Worm (Caenorhabditis elegans) whole organism, mixed stage, embryonic: Measurements from ENCODE around the gene H41C03.2.

Source experiments
- hlh-1 ChIP-seq: fragments of 150-350 bp; optimal IDR thresholded peaks from 2 replicates; lab custom pipeline; 2014; ENCODE audit warnings: missing biosample characterization, missing genetic modification reagents, missing genetic modification characterization
- mab-5 ChIP-seq: fragments of 150-350 bp; optimal IDR thresholded peaks from 2 replicates; lab custom pipeline; 2014; ENCODE audit warnings: missing biosample characterization, missing genetic modification characterization
- nhr-2 ChIP-seq: fragments of 150-350 bp; optimal IDR thresholded peaks from 2 replicates; lab custom pipeline; 2014; ENCODE audit warnings: missing biosample characterization, missing genetic modification characterization
- nhr-237 ChIP-seq: fragments of 150-350 bp; optimal IDR thresholded peaks from 2 replicates; lab custom pipeline; 2014; ENCODE audit warnings: missing biosample characterization, missing genetic modification characterization
- nhr-28 ChIP-seq: fragments of 150-350 bp; optimal IDR thresholded peaks from 2 replicates; lab custom pipeline; 2014; ENCODE audit warnings: missing biosample characterization, missing genetic modification characterization
- nhr-76 ChIP-seq: sonication (generic microtip); optimal IDR thresholded peaks from 2 replicates; lab custom pipeline; 2017; ENCODE audit warnings: missing biosample characterization, missing genetic modification characterization
- unc-39 ChIP-seq: fragments of 150-350 bp; optimal IDR thresholded peaks from 2 replicates; lab custom pipeline; 2014; ENCODE audit warnings: missing biosample characterization, missing genetic modification characterization

- no peak for TF ChIP-seq nhr-28 (tag; lab: Kevin White, UChicago)
- no peak for TF ChIP-seq nhr-2 (tag; lab: Kevin White, UChicago)
- no peak for TF ChIP-seq nhr-237 (tag; lab: Kevin White, UChicago)
- no peak for TF ChIP-seq mab-5 (tag; lab: Kevin White, UChicago)
- no peak for TF ChIP-seq nhr-76 (tag; lab: Kevin White, UChicago)
- no peak for TF ChIP-seq hlh-1
- no peak for TF ChIP-seq unc-39 (tag; lab: Kevin White, UChicago)
These were observed 41.7 kb downstream of the H41C03.2 start, which contains the start of the genes msp-64 and ZK1248.5 for ce11 chrII:5810230-5810629.
